Fruit fly (Drosophila melanogaster) whole organism, adult: ENCODE measurements around the gene Appl.

Source experiments
- CG11617 ChIP-seq: fragments of 200-800 bp; sonication (Bioruptor generic); optimal IDR thresholded peaks from 2 replicates; lab custom pipeline; 2017; ENCODE audit warnings: mild to moderate bottlenecking, missing biosample characterization, missing genetic modification reagents, missing genetic modification characterization
- CG12768 ChIP-seq: fragments of 200-800 bp; sonication (Bioruptor generic); optimal IDR thresholded peaks from 2 replicates; lab custom pipeline; 2017; ENCODE audit warnings: missing biosample characterization, missing genetic modification characterization, mild to moderate bottlenecking, moderate library complexity, missing genetic modification reagents
- CG14711 ChIP-seq: fragments of 200-800 bp; sonication (Bioruptor generic); optimal IDR thresholded peaks from 2 replicates; lab custom pipeline; 2018; ENCODE audit warnings: missing biosample characterization, mild to moderate bottlenecking, missing genetic modification characterization, moderate library complexity
- CG1620 ChIP-seq: fragments of 200-800 bp; sonication (Bioruptor generic); optimal IDR thresholded peaks from 2 replicates; lab custom pipeline; 2016; ENCODE audit warnings: missing biosample characterization, missing genetic modification characterization
- CG33017 ChIP-seq: fragments of 200-800 bp; sonication (Bioruptor generic); optimal IDR thresholded peaks from 2 replicates; lab custom pipeline; 2018; ENCODE audit warnings: missing biosample characterization, mild to moderate bottlenecking, missing genetic modification characterization, moderate library complexity
- CG5204 ChIP-seq: fragments of 200-800 bp; sonication (Bioruptor generic); optimal IDR thresholded peaks from 2 replicates; lab custom pipeline; 2016; ENCODE audit warnings: missing biosample characterization, missing genetic modification characterization
- CG7045 ChIP-seq: fragments of 200-800 bp; sonication (Bioruptor generic); optimal IDR thresholded peaks from 2 replicates; lab custom pipeline; 2017; ENCODE audit warnings: missing biosample characterization, mild to moderate bottlenecking, missing genetic modification characterization
- CG7101 ChIP-seq: fragments of 200-800 bp; sonication (Bioruptor generic); optimal IDR thresholded peaks from 2 replicates; lab custom pipeline; 2018; ENCODE audit warnings: missing biosample characterization, mild to moderate bottlenecking, missing genetic modification characterization, moderate library complexity
- Clk ChIP-seq: fragments of 200-800 bp; sonication (Bioruptor generic); optimal IDR thresholded peaks from 2 replicates; lab custom pipeline; 2017; ENCODE audit warnings: missing biosample characterization, missing genetic modification characterization
- Crg-1 ChIP-seq: fragments of 200-800 bp; sonication (Bioruptor generic); optimal IDR thresholded peaks from 2 replicates; lab custom pipeline; 2016; ENCODE audit warnings: missing biosample characterization, missing genetic modification characterization
- Hr96 ChIP-seq: fragments of 200-800 bp; sonication (Bioruptor generic); optimal IDR thresholded peaks from 2 replicates; lab custom pipeline; 2016; ENCODE audit warnings: missing biosample characterization, missing genetic modification characterization
- Mnt ChIP-seq: fragments of 200-800 bp; sonication (Bioruptor generic); optimal IDR thresholded peaks from 2 replicates; lab custom pipeline; 2016; ENCODE audit warnings: missing biosample characterization, mild to moderate bottlenecking, missing genetic modification characterization
- bab1 ChIP-seq: fragments of 200-800 bp; sonication (Bioruptor generic); optimal IDR thresholded peaks from 3 replicates; lab custom pipeline; 2019; ENCODE audit warnings: missing biosample characterization, mild to moderate bottlenecking, missing genetic modification characterization, moderate library complexity
- cic ChIP-seq: fragments of 200-800 bp; sonication (Bioruptor generic); optimal IDR thresholded peaks from 2 replicates; lab custom pipeline; 2017; ENCODE audit warnings: missing biosample characterization, mild to moderate bottlenecking, missing genetic modification characterization, moderate library complexity
- cnc ChIP-seq, 2 experiments: fragments of >200 bp; optimal IDR thresholded peaks; 2 replicates each; lab custom pipeline; 2017
- kay ChIP-seq: fragments of 200-800 bp; sonication (Bioruptor generic); peaks from one replicate; lab custom pipeline; 2016; ENCODE audit warnings: missing biosample characterization, missing genetic modification characterization, borderline replicate concordance
- ovo ChIP-seq: fragments of 200-800 bp; sonication (Bioruptor generic); optimal IDR thresholded peaks from 2 replicates; lab custom pipeline; 2016; ENCODE audit warnings: missing biosample characterization, missing genetic modification characterization
- pad ChIP-seq: fragments of 200-800 bp; sonication (Bioruptor generic); optimal IDR thresholded peaks from 3 replicates; lab custom pipeline; 2017; ENCODE audit warnings: missing biosample characterization, missing genetic modification characterization, mild to moderate bottlenecking, moderate library complexity, missing genetic modification reagents
- tj ChIP-seq: fragments of 200-800 bp; sonication (Bioruptor generic); optimal IDR thresholded peaks from 3 replicates; lab custom pipeline; 2017; ENCODE audit warnings: missing biosample characterization, mild to moderate bottlenecking, missing genetic modification characterization, moderate library complexity
- toe ChIP-seq: fragments of 200-800 bp; sonication (Bioruptor generic); optimal IDR thresholded peaks from 2 replicates; lab custom pipeline; 2016; ENCODE audit warnings: missing biosample characterization, missing genetic modification characterization

The Appl gene

dm6 chrX:494191-494554 lies 36.1 kb upstream of the Appl start:
- TF ChIP-seq CG7101 (tag; lab: Kevin White, UChicago): no peak

- no peak for TF ChIP-seq kay
- TF ChIP-seq ovo (GFP tag; lab: Kevin White, UChicago): no peak
- no peak for TF ChIP-seq CG1620 (GFP tag; lab: Kevin White, UChicago)
- TF ChIP-seq CG7045: no peak
- TF ChIP-seq toe (GFP tag; lab: Kevin White, UChicago): no peak
- TF ChIP-seq tj (GFP tag; lab: Kevin White, UChicago): no peak
- TF ChIP-seq cic: no peak
- TF ChIP-seq Crg-1: no peak
- no peak for TF ChIP-seq Clk (GFP tag; lab: Kevin White, UChicago)
- no peak for TF ChIP-seq CG33017
- TF ChIP-seq Hr96 (GFP tag; lab: Kevin White, UChicago): no peak
- no peak for TF ChIP-seq CG14711 (tag; lab: Kevin White, UChicago)
- TF ChIP-seq bab1 (GFP tag; lab: Kevin White, UChicago): no peak
- TF ChIP-seq CG5204 (GFP tag; lab: Kevin White, UChicago): no peak
- TF ChIP-seq CG11617 (GFP tag; lab: Kevin White, UChicago): no peak
- no peak for TF ChIP-seq pad (GFP tag; lab: Kevin White, UChicago)
These were observed 35.7 kb upstream of the Appl start, which contains the start of gene CG17778 for dm6 chrX:494607-495006. Gene CG17778, plus strand, starts transcription at chrX:494614.

- TF ChIP-seq cic (peak; percentile 6), tj (GFP tag; lab: Kevin White, UChicago) (peak; percentile 13), bab1 (GFP tag; lab: Kevin White, UChicago) (peak; percentile 60), CG33017 (no peak)
These were observed 34.0 kb upstream of the Appl start, which contains the start of gene svr for dm6 chrX:496326-496725. Gene svr, plus strand, starts transcription at chrX:496446.

- TF ChIP-seq CG12768 (GFP tag; lab: Kevin White, UChicago) (no peak), cic (peak; percentile 14)
These were observed 32.9 kb upstream of the Appl start for dm6 chrX:497425-497824.

- TF ChIP-seq tj (GFP tag; lab: Kevin White, UChicago) (no peak), pad (GFP tag; lab: Kevin White, UChicago) (peak; percentile 1), CG7101 (tag; lab: Kevin White, UChicago) (peak; percentile 43), CG1620 (GFP tag; lab: Kevin White, UChicago) (no peak), cic (no peak), kay (no peak), cnc (optimal IDR thresholded peaks at IDR 0.05; lab: Kevin White, UChicago) (no peak), Hr96 (GFP tag; lab: Kevin White, UChicago) (no peak), toe (GFP tag; lab: Kevin White, UChicago) (no peak)
These were observed 31.9 kb upstream of the Appl start for dm6 chrX:498434-498833.

dm6 chrX:498924-499588 lies 31.2 kb upstream of the Appl start:
- TF ChIP-seq CG12768 (GFP tag; lab: Kevin White, UChicago): no peak
- TF ChIP-seq ovo (GFP tag; lab: Kevin White, UChicago): no peak
- no peak for TF ChIP-seq CG33017
- TF ChIP-seq CG7101 (tag; lab: Kevin White, UChicago): no peak
- TF ChIP-seq kay: no peak
- no peak for TF ChIP-seq pad (GFP tag; lab: Kevin White, UChicago)
- TF ChIP-seq Crg-1: no peak
- no peak for TF ChIP-seq CG7045
- TF ChIP-seq Clk (GFP tag; lab: Kevin White, UChicago): no peak
- TF ChIP-seq Hr96 (GFP tag; lab: Kevin White, UChicago): no peak
- TF ChIP-seq Mnt (GFP tag; lab: Kevin White, UChicago): no peak
- TF ChIP-seq CG5204 (GFP tag; lab: Kevin White, UChicago): no peak

- TF ChIP-seq cic (peak; percentile 73), bab1 (GFP tag; lab: Kevin White, UChicago) (peak; percentile 82), ovo (GFP tag; lab: Kevin White, UChicago) (peak; percentile 59), CG11617 (GFP tag; lab: Kevin White, UChicago) (peak; percentile 84), Crg-1 (peak; percentile 67), cnc (optimal IDR thresholded peaks at IDR 0.05; lab: Kevin White, UChicago) (no peak), CG14711 (tag; lab: Kevin White, UChicago) (peak; percentile 75), tj (GFP tag; lab: Kevin White, UChicago) (peak; percentile 65), toe (GFP tag; lab: Kevin White, UChicago) (peak; percentile 70), Mnt (GFP tag; lab: Kevin White, UChicago) (peak; percentile 78), Clk (GFP tag; lab: Kevin White, UChicago) (peak; percentile 77), CG1620 (GFP tag; lab: Kevin White, UChicago) (peak; percentile 50), CG7101 (tag; lab: Kevin White, UChicago) (peak; percentile 90), Hr96 (GFP tag; lab: Kevin White, UChicago) (no peak), CG5204 (GFP tag; lab: Kevin White, UChicago) (no peak), pad (GFP tag; lab: Kevin White, UChicago) (peak; percentile 81), kay (no peak), CG33017 (peak; percentile 79), CG12768 (GFP tag; lab: Kevin White, UChicago) (peak; percentile 83), CG7045 (peak; percentile 83)
These were observed 30.7 kb upstream of the Appl start for dm6 chrX:499589-500041.
